Worm (Caenorhabditis elegans): Measurements from ENCODE around the gene hap-1.

DNA sequence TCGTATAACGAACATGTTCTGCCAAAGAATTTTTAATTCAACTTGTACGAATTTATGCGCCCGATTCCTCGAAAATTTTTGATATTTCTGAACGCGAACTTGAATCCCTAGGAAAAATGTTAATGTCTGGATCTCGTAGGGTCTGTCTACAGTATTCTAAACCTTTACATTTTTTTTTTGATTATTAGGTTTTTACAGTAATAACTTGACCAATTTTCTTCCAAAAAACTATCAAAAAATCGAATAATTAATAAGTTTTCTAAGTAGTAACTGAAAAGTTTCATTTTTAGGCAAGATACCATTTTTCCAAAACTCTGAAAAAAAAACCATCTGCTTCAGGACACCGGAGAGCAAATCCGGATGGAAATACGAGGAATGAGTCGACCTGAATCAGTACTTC lies 30.5 kb downstream of the hap-1 start:
- TF ChIP-seq hmg-4 (GFP tag; optimal IDR thresholded peaks at IDR 0.05) = no peak
- TF ChIP-seq B0310.2 (tag; optimal IDR thresholded peaks at IDR 0.05) = no peak
- no peak for TF ChIP-seq hnd-1 (tag; optimal IDR thresholded peaks at IDR 0.05)

Data from whole organism, early embryonic.